Worm (Caenorhabditis elegans): ENCODE data around the gene pitr-4.

Gene pitr-4

ce11 chrV:9685559-9685958 lies 24.1 kb upstream of the pitr-4 start, which contains the start of gene ZK287.4:
TSS of gene ZK287.4 (minus strand) at chrV:9685659.
- TF ChIP-seq hmg-4 (GFP tag; optimal IDR thresholded peaks at IDR 0.05) (no peak), B0310.2 (tag; optimal IDR thresholded peaks at IDR 0.05) (no peak), hnd-1 (tag; optimal IDR thresholded peaks at IDR 0.05) (no peak), tra-4 (tag; optimal IDR thresholded peaks at IDR 0.05) (no peak), flt-1 (GFP tag; IDR thresholded peaks at IDR 0.05) (no peak), ceh-36 (tag; optimal IDR thresholded peaks at IDR 0.05) (no peak), scrt-1 (GFP tag; IDR thresholded peaks at IDR 0.05) (no peak), sea-1 (GFP tag; conservative IDR thresholded peaks at IDR 0.05) (no peak), F13C5.2 (tag; optimal IDR thresholded peaks at IDR 0.05) (no peak), pes-1 (GFP tag; IDR thresholded peaks at IDR 0.05) (no peak), ceh-13 (GFP tag; optimal IDR thresholded peaks at IDR 0.05) (no peak), ama-1 (optimal IDR thresholded peaks at IDR 0.05) (no peak), aly-1 (tag; optimal IDR thresholded peaks at IDR 0.05) (no peak), hmbx-1 (tag; optimal IDR thresholded peaks at IDR 0.05) (no peak), tbx-37 (GFP tag; conservative IDR thresholded peaks at IDR 0.05) (no peak), tbx-11 (GFP tag; IDR thresholded peaks at IDR 0.05) (no peak), ets-7 (tag; optimal IDR thresholded peaks at IDR 0.05) (no peak)

ce11 chrV:9680260-9680659 lies 18.8 kb upstream of the pitr-4 start:
- TF ChIP-seq tbx-37 (GFP tag; conservative IDR thresholded peaks at IDR 0.05) (no peak), ceh-13 (GFP tag; optimal IDR thresholded peaks at IDR 0.05) (no peak), pes-1 (GFP tag; IDR thresholded peaks at IDR 0.05) (no peak), ceh-36 (tag; optimal IDR thresholded peaks at IDR 0.05) (no peak), aly-1 (tag; optimal IDR thresholded peaks at IDR 0.05) (no peak), hmg-4 (GFP tag; optimal IDR thresholded peaks at IDR 0.05) (no peak), hmbx-1 (tag; optimal IDR thresholded peaks at IDR 0.05) (no peak), flt-1 (GFP tag; IDR thresholded peaks at IDR 0.05) (no peak), ama-1 (optimal IDR thresholded peaks at IDR 0.05) (no peak), tra-4 (tag; optimal IDR thresholded peaks at IDR 0.05) (no peak), hnd-1 (tag; optimal IDR thresholded peaks at IDR 0.05) (no peak), scrt-1 (GFP tag; IDR thresholded peaks at IDR 0.05) (no peak), ets-7 (tag; optimal IDR thresholded peaks at IDR 0.05) (no peak)

- no peak for TF ChIP-seq ama-1 (optimal IDR thresholded peaks at IDR 0.05)
Measured at ce11 chrV:9679166-9679565, 17.8 kb upstream of the pitr-4 start, which contains the start of gene ZK287.9. TSS of gene ZK287.9 (plus strand) at chrV:9679357.

ce11 chrV:9677977-9678376 lies 16.6 kb upstream of the pitr-4 start, which contains the start of gene cthd-1:
TSS of gene cthd-1 (plus strand) at chrV:9678277.
- TF ChIP-seq ama-1 (optimal IDR thresholded peaks at IDR 0.05) (no peak), sea-1 (GFP tag; conservative IDR thresholded peaks at IDR 0.05) (no peak), F13C5.2 (tag; optimal IDR thresholded peaks at IDR 0.05) (no peak), ceh-36 (tag; optimal IDR thresholded peaks at IDR 0.05) (no peak)

ce11 chrV:9673199-9673843 lies 11.9 kb upstream of the pitr-4 start, which contains the start of gene sulp-8:
TSS of gene sulp-8 (minus strand) at chrV:9673667.
- no peak for TF ChIP-seq ceh-13 (GFP tag; optimal IDR thresholded peaks at IDR 0.05)
- TF ChIP-seq sea-1 (GFP tag; conservative IDR thresholded peaks at IDR 0.05) = no peak
- no peak for TF ChIP-seq tra-4 (tag; optimal IDR thresholded peaks at IDR 0.05)
- no peak for TF ChIP-seq scrt-1 (GFP tag; IDR thresholded peaks at IDR 0.05)
- TF ChIP-seq ceh-36 (tag; optimal IDR thresholded peaks at IDR 0.05) = no peak
- TF ChIP-seq tbx-37 (GFP tag; conservative IDR thresholded peaks at IDR 0.05) = no peak
- no peak for TF ChIP-seq B0310.2 (tag; optimal IDR thresholded peaks at IDR 0.05)
- no peak for TF ChIP-seq tbx-11 (GFP tag; IDR thresholded peaks at IDR 0.05)
- TF ChIP-seq F13C5.2 (tag; optimal IDR thresholded peaks at IDR 0.05) = no peak

- TF ChIP-seq pes-1 (GFP tag; IDR thresholded peaks at IDR 0.05) = no peak
- no peak for TF ChIP-seq tbx-11 (GFP tag; IDR thresholded peaks at IDR 0.05)
- no peak for TF ChIP-seq ets-7 (tag; optimal IDR thresholded peaks at IDR 0.05)
- no peak for TF ChIP-seq ceh-13 (GFP tag; optimal IDR thresholded peaks at IDR 0.05)
- no peak for TF ChIP-seq sea-1 (GFP tag; conservative IDR thresholded peaks at IDR 0.05)
- no peak for TF ChIP-seq tra-4 (tag; optimal IDR thresholded peaks at IDR 0.05)
- TF ChIP-seq hnd-1 (tag; optimal IDR thresholded peaks at IDR 0.05) = no peak
- no peak for TF ChIP-seq F13C5.2 (tag; optimal IDR thresholded peaks at IDR 0.05)
- TF ChIP-seq ama-1 (optimal IDR thresholded peaks at IDR 0.05) = no peak
- no peak for TF ChIP-seq scrt-1 (GFP tag; IDR thresholded peaks at IDR 0.05)
- no peak for TF ChIP-seq tbx-37 (GFP tag; conservative IDR thresholded peaks at IDR 0.05)
- no peak for TF ChIP-seq aly-1 (tag; optimal IDR thresholded peaks at IDR 0.05)
- TF ChIP-seq ceh-36 (tag; optimal IDR thresholded peaks at IDR 0.05) = no peak
- no peak for TF ChIP-seq flt-1 (GFP tag; IDR thresholded peaks at IDR 0.05)
- TF ChIP-seq hmg-4 (GFP tag; optimal IDR thresholded peaks at IDR 0.05) = no peak
- TF ChIP-seq B0310.2 (tag; optimal IDR thresholded peaks at IDR 0.05) = no peak
- TF ChIP-seq hmbx-1 (tag; optimal IDR thresholded peaks at IDR 0.05) = no peak
Measured at ce11 chrV:9672495-9672894, 11.1 kb upstream of the pitr-4 start.

ce11 chrV:9666394-9666793 lies 5.0 kb upstream of the pitr-4 start, which contains the start of gene ZK287.1:
TSS of gene ZK287.1 (plus strand) at chrV:9666694.
- TF ChIP-seq ets-7 (tag; optimal IDR thresholded peaks at IDR 0.05) (no peak), ama-1 (optimal IDR thresholded peaks at IDR 0.05) (no peak), ceh-36 (tag; optimal IDR thresholded peaks at IDR 0.05) (no peak), F13C5.2 (tag; optimal IDR thresholded peaks at IDR 0.05) (no peak), scrt-1 (GFP tag; IDR thresholded peaks at IDR 0.05) (no peak), hmg-4 (GFP tag; optimal IDR thresholded peaks at IDR 0.05) (no peak), tbx-11 (GFP tag; IDR thresholded peaks at IDR 0.05) (no peak), ceh-13 (GFP tag; optimal IDR thresholded peaks at IDR 0.05) (no peak), B0310.2 (tag; optimal IDR thresholded peaks at IDR 0.05) (no peak)

ce11 chrV:9664620-9665019 lies 3.2 kb upstream of the pitr-4 start:
- TF ChIP-seq tra-4 (tag; optimal IDR thresholded peaks at IDR 0.05) (no peak), tbx-37 (GFP tag; conservative IDR thresholded peaks at IDR 0.05) (no peak), flt-1 (GFP tag; IDR thresholded peaks at IDR 0.05) (no peak), aly-1 (tag; optimal IDR thresholded peaks at IDR 0.05) (no peak)
